Fruit fly (Drosophila melanogaster) whole organism, embryonic: ENCODE data around the gene Spec2.

Experiments used
- Aef1 ChIP-seq: fragments of 200-800 bp; sonication (Bioruptor generic); IDR thresholded peaks from 3 replicates; pipeline ENCODE4 v1.3.6; 2022; ENCODE audit warnings: missing biosample characterization, missing genetic modification characterization
- CG11560 ChIP-seq: fragments of 200-800 bp; sonication (Bioruptor generic); IDR thresholded peaks from 3 replicates; pipeline ENCODE4 v1.3.6; 2022; ENCODE audit warnings: missing biosample characterization, missing genetic modification characterization
- CG12071 ChIP-seq: fragments of 200-800 bp; sonication (Bioruptor generic); optimal IDR thresholded peaks from 3 replicates; lab custom pipeline; 2018; ENCODE audit warnings: missing biosample characterization, mild to moderate bottlenecking, missing genetic modification characterization
- CG12659 ChIP-seq: fragments of 200-800 bp; sonication (Bioruptor generic); optimal IDR thresholded peaks from 3 replicates; lab custom pipeline; 2017; ENCODE audit warnings: mild to moderate bottlenecking, missing biosample characterization, missing genetic modification reagents, missing genetic modification characterization
- CG12744 ChIP-seq: fragments of 200-800 bp; sonication (Bioruptor generic); optimal IDR thresholded peaks from 2 replicates; lab custom pipeline; 2016; ENCODE audit warnings: missing biosample characterization, missing genetic modification characterization
- CG13296 ChIP-seq: fragments of 200-800 bp; sonication (Bioruptor generic); optimal IDR thresholded peaks from 3 replicates; lab custom pipeline; 2018; ENCODE audit warnings: missing biosample characterization, mild to moderate bottlenecking, missing genetic modification characterization
- CG17186 ChIP-seq: fragments of 200-800 bp; sonication (Bioruptor generic); optimal IDR thresholded peaks from 3 replicates; lab custom pipeline; 2017; ENCODE audit warnings: missing biosample characterization, missing genetic modification reagents, missing genetic modification characterization
- CG2678 ChIP-seq: fragments of 200-800 bp; sonication (Bioruptor generic); optimal IDR thresholded peaks from 3 replicates; lab custom pipeline; 2019; ENCODE audit warnings: missing biosample characterization, mild to moderate bottlenecking, missing genetic modification characterization, moderate library complexity
- CG30020 ChIP-seq: fragments of 200-800 bp; optimal IDR thresholded peaks from 2 replicates; lab custom pipeline; 2019; ENCODE audit warnings: missing biosample characterization, mild to moderate bottlenecking, missing genetic modification characterization, moderate library complexity
- CG33213 ChIP-seq: fragments of 200-800 bp; sonication (Bioruptor generic); optimal IDR thresholded peaks from 3 replicates; lab custom pipeline; 2016; ENCODE audit warnings: missing biosample characterization, missing genetic modification characterization
- CG33557 ChIP-seq: fragments of 200-800 bp; sonication (Bioruptor generic); optimal IDR thresholded peaks from 2 replicates; lab custom pipeline; 2019; ENCODE audit warnings: missing biosample characterization, mild to moderate bottlenecking, missing genetic modification characterization, moderate library complexity
- CG34224 ChIP-seq: fragments of 200-800 bp; sonication (Bioruptor generic); IDR thresholded peaks from 3 replicates; pipeline ENCODE4 v1.3.6; 2022; ENCODE audit warnings: missing biosample characterization, missing genetic modification characterization; ENCODE audit not compliant: partially characterized antibody
- CG4328 ChIP-seq: fragments of 200-800 bp; sonication (Bioruptor generic); optimal IDR thresholded peaks from 3 replicates; lab custom pipeline; 2017; ENCODE audit warnings: missing biosample characterization, missing genetic modification reagents, missing genetic modification characterization
- CG8290 ChIP-seq, 3 experiments: fragments of 200-800 bp; sonication (Bioruptor generic); optimal IDR thresholded peaks; 2 replicates each; lab custom pipeline; 2016 to 2019; ENCODE audit warnings: missing biosample characterization in 3 of 3, missing genetic modification characterization in 3 of 3, mild to moderate bottlenecking in 2 of 3, moderate library complexity in 1 of 3
- CG9215 ChIP-seq: fragments of 200-800 bp; sonication (Bioruptor generic); IDR thresholded peaks from 2 replicates; pipeline ENCODE4 v1.3.6; 2022; ENCODE audit warnings: missing biosample characterization, missing genetic modification characterization
- CG9932 ChIP-seq: fragments of 200-800 bp; sonication (Bioruptor generic); IDR thresholded peaks from 2 replicates; pipeline ENCODE4 v1.3.6; 2022; ENCODE audit warnings: missing biosample characterization, missing genetic modification characterization
- Dad ChIP-seq: fragments of 200-800 bp; sonication (Bioruptor generic); optimal IDR thresholded peaks from 3 replicates; lab custom pipeline; 2016; ENCODE audit warnings: missing biosample characterization, missing genetic modification characterization
- Gug ChIP-seq: fragments of 200-800 bp; sonication (Bioruptor generic); IDR thresholded peaks from 4 replicates; pipeline ENCODE4 v1.3.6; 2022; ENCODE audit warnings: missing biosample characterization, missing genetic modification characterization
- HLHmδ ChIP-seq: fragments of 200-800 bp; sonication (Bioruptor generic); optimal IDR thresholded peaks from 2 replicates; lab custom pipeline; 2018; ENCODE audit warnings: missing biosample characterization, mild to moderate bottlenecking, missing genetic modification characterization, moderate library complexity
- Hr39 ChIP-seq: fragments of >200 bp; optimal IDR thresholded peaks from 2 replicates; lab custom pipeline; 2017
- Hsf ChIP-seq: fragments of 200-800 bp; sonication (Bioruptor generic); optimal IDR thresholded peaks from 3 replicates; lab custom pipeline; 2016; ENCODE audit warnings: missing biosample characterization, missing genetic modification characterization
- Lhr ChIP-seq: fragments of 200-800 bp; sonication (Bioruptor generic); optimal IDR thresholded peaks from 3 replicates; lab custom pipeline; 2017; ENCODE audit warnings: mild to moderate bottlenecking, missing biosample characterization, missing genetic modification reagents, missing genetic modification characterization
- Opbp ChIP-seq: fragments of 200-800 bp; sonication (Bioruptor generic); IDR thresholded peaks from 3 replicates; pipeline ENCODE4 v1.3.6; 2022; ENCODE audit warnings: missing biosample characterization, missing genetic modification characterization; ENCODE audit not compliant: partially characterized antibody
- Sry-δ ChIP-seq: fragments of 200-800 bp; sonication (Bioruptor generic); optimal IDR thresholded peaks from 2 replicates; lab custom pipeline; 2016; ENCODE audit warnings: missing biosample characterization, missing genetic modification characterization
- al ChIP-seq: fragments of 200-800 bp; sonication (Bioruptor generic); IDR thresholded peaks from 2 replicates; pipeline ENCODE4 v1.3.6; 2022; ENCODE audit warnings: missing biosample characterization, missing genetic modification characterization
- ato ChIP-seq: fragments of 200-800 bp; sonication (Bioruptor generic); IDR thresholded peaks from 2 replicates; pipeline ENCODE4 v1.3.6; 2022; ENCODE audit warnings: missing biosample characterization, missing genetic modification characterization; ENCODE audit not compliant: partially characterized antibody
- bbx ChIP-seq: fragments of 200-800 bp; sonication (Bioruptor generic); IDR thresholded peaks from 2 replicates; pipeline ENCODE4 v1.3.6; 2022; ENCODE audit warnings: missing biosample characterization, missing genetic modification characterization; ENCODE audit not compliant: partially characterized antibody
- bowl ChIP-seq: fragments of 200-800 bp; sonication (Bioruptor generic); IDR thresholded peaks from 2 replicates; pipeline ENCODE4 v1.3.6; 2022; ENCODE audit warnings: missing biosample characterization, missing genetic modification characterization
- dmrt11E ChIP-seq: fragments of 200-800 bp; sonication (Bioruptor generic); optimal IDR thresholded peaks from 3 replicates; lab custom pipeline; 2018; ENCODE audit warnings: missing biosample characterization, mild to moderate bottlenecking, missing genetic modification characterization, moderate library complexity
- dysf ChIP-seq: fragments of 200-800 bp; sonication (Bioruptor generic); IDR thresholded peaks from 3 replicates; pipeline ENCODE4 v1.3.6; 2022; ENCODE audit warnings: missing biosample characterization, missing genetic modification characterization
- eve ChIP-seq, 2 experiments: fragments of >200 bp; optimal IDR thresholded peaks; 2 replicates each; lab custom pipeline; 2017; ENCODE audit warnings: missing biosample characterization in 2 of 2, missing genetic modification characterization in 2 of 2
- ewg ChIP-seq: fragments of 200-800 bp; sonication (Bioruptor generic); optimal IDR thresholded peaks from 3 replicates; lab custom pipeline; 2017; ENCODE audit warnings: mild to moderate bottlenecking, missing biosample characterization, missing genetic modification reagents, missing genetic modification characterization
- fd102C ChIP-seq: fragments of 200-800 bp; sonication (Bioruptor generic); optimal IDR thresholded peaks from 2 replicates; lab custom pipeline; 2018; ENCODE audit warnings: missing biosample characterization, mild to moderate bottlenecking, missing genetic modification characterization, moderate library complexity
- fd96Cb ChIP-seq: fragments of 200-800 bp; sonication (Bioruptor generic); optimal IDR thresholded peaks from 2 replicates; lab custom pipeline; 2018; ENCODE audit warnings: missing biosample characterization, mild to moderate bottlenecking, missing genetic modification characterization, moderate library complexity
- gfzf ChIP-seq: fragments of 200-800 bp; sonication (Bioruptor generic); optimal IDR thresholded peaks from 2 replicates; lab custom pipeline; 2016; ENCODE audit warnings: missing biosample characterization, mild to moderate bottlenecking, missing genetic modification characterization, moderate library complexity
- h ChIP-seq: fragments of >200 bp; optimal IDR thresholded peaks from 2 replicates; lab custom pipeline; 2017
- ken ChIP-seq: fragments of 200-800 bp; sonication (Bioruptor generic); IDR thresholded peaks from 3 replicates; pipeline ENCODE4 v1.3.6; 2022; ENCODE audit warnings: missing biosample characterization, missing genetic modification characterization
- p53 ChIP-seq: fragments of 200-800 bp; sonication (Bioruptor generic); optimal IDR thresholded peaks from 2 replicates; lab custom pipeline; 2016; ENCODE audit warnings: missing biosample characterization, missing genetic modification characterization
- salm ChIP-seq: fragments of 200-800 bp; sonication (Bioruptor generic); optimal IDR thresholded peaks from 2 replicates; lab custom pipeline; 2018; ENCODE audit warnings: missing biosample characterization, mild to moderate bottlenecking, missing genetic modification characterization
- sima ChIP-seq: fragments of 200-800 bp; sonication (Bioruptor generic); optimal IDR thresholded peaks from 2 replicates; lab custom pipeline; 2016; ENCODE audit warnings: missing biosample characterization, missing genetic modification characterization
- slou ChIP-seq: fragments of 200-800 bp; sonication (Bioruptor generic); optimal IDR thresholded peaks from 3 replicates; lab custom pipeline; 2016; ENCODE audit warnings: missing biosample characterization, missing genetic modification characterization
- sna ChIP-seq: fragments of 200-800 bp; sonication (Bioruptor generic); IDR thresholded peaks from 2 replicates; pipeline ENCODE4 v1.3.6; 2022; ENCODE audit warnings: missing biosample characterization, missing genetic modification characterization; ENCODE audit not compliant: partially characterized antibody
- ssp ChIP-seq: fragments of 200-800 bp; sonication (Bioruptor generic); IDR thresholded peaks from 2 replicates; pipeline ENCODE4 v1.3.6; 2022; ENCODE audit warnings: missing biosample characterization, missing genetic modification characterization
- sug ChIP-seq: fragments of 200-800 bp; optimal IDR thresholded peaks from 2 replicates; lab custom pipeline; 2019; ENCODE audit warnings: missing biosample characterization, mild to moderate bottlenecking, missing genetic modification characterization, moderate library complexity
- unc-4 ChIP-seq: fragments of 200-800 bp; sonication (Bioruptor generic); IDR thresholded peaks from 2 replicates; pipeline ENCODE4 v1.3.6; 2022; ENCODE audit warnings: missing biosample characterization, missing genetic modification characterization; ENCODE audit not compliant: partially characterized antibody
- unpg ChIP-seq: fragments of 200-800 bp; sonication (Bioruptor generic); optimal IDR thresholded peaks from 3 replicates; lab custom pipeline; 2018; ENCODE audit warnings: missing biosample characterization, mild to moderate bottlenecking, missing genetic modification characterization, moderate library complexity
- usp ChIP-seq: fragments of >200 bp; optimal IDR thresholded peaks from 2 replicates; lab custom pipeline; 2017; ENCODE audit warnings: missing biosample characterization, missing genetic modification characterization
- zfh2 ChIP-seq: fragments of 200-800 bp; sonication (Bioruptor generic); optimal IDR thresholded peaks from 2 replicates; lab custom pipeline; 2016; ENCODE audit warnings: missing biosample characterization, missing genetic modification characterization

Gene Spec2

DNA sequence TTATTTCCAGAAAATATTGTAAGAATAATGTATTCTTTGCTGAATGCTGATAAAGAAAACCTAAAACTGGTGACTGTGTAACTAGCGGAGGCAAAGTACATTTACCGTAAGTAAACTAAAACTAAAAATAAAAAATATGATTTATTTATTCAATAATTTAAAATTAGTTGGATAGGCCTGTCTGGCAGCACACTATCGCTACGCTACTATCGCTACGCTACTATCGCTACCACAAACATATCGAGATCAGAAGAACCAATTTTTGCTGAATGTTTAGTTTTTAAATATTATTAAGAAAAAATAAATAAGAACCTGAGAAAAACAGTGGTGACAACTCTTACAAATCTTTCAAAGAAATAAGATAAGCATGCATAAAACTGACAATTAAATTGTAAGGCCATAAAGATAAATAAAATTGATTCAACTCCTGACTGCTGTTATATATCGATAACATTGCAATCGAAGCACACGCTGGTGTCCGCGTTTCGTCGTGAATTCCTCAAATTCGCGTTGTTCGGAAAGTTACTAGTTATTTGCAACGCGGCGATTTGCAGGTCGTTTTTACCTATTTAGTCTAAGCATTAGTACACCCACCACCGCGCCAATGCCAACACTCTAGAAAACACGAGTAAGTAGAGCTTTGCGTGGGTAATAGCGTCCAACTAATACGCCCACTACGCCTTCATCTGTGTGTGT is 36.4 kb upstream of the Spec2 start, which contains the start of gene Wdr33 (continued):
- no peak for TF ChIP-seq CG17186 (GFP tag; lab: Kevin White, UChicago)
- TF ChIP-seq ken = 0 out of 3 replicates have a peak, but pooled peaks have one; percentile 23
- TF ChIP-seq unc-4 (GFP tag; lab: Robert Waterston, UW) = peak; percentile 84

- TF ChIP-seq CG33213 (GFP tag; lab: Kevin White, UChicago) = no peak
- TF ChIP-seq Dad (GFP tag; lab: Kevin White, UChicago) = peak; percentile 0
- peak; percentile 17 for TF ChIP-seq CG33557
- no peak for TF ChIP-seq usp (GFP tag; lab: Kevin White, UChicago)
- peak; percentile 54; the same call in 2 of the 3 replicates for TF ChIP-seq dysf (GFP tag; lab: Robert Waterston, UW)
- no peak; the same call in 3 of the 4 replicates for TF ChIP-seq Gug (GFP tag; lab: Robert Waterston, UW)
- TF ChIP-seq CG11560 (tag; lab: Robert Waterston, UW) = no peak
- no peak for TF ChIP-seq zfh2 (GFP tag; lab: Kevin White, UChicago)
- peak; percentile 41; the same call in 1 of the 2 replicates for TF ChIP-seq CG9932
- TF ChIP-seq fd96Cb = no peak
- no peak for TF ChIP-seq salm
- TF ChIP-seq CG30020 (tag; lab: Kevin White, UChicago) = no peak
- TF ChIP-seq p53 (GFP tag; lab: Kevin White, UChicago) = no peak
- no peak for TF ChIP-seq Aef1 (GFP tag; lab: Robert Waterston, UW)
- TF ChIP-seq CG2678 = no peak
- TF ChIP-seq CG9215 = no peak
- TF ChIP-seq CG12071 = no peak
- no peak for TF ChIP-seq CG4328 (GFP tag; lab: Kevin White, UChicago)
- no peak for TF ChIP-seq CG12744 (GFP tag; lab: Kevin White, UChicago)
- no peak for TF ChIP-seq Hr39
- TF ChIP-seq Hsf = peak; percentile 3
- peak; percentile 90 for TF ChIP-seq bbx (GFP tag; lab: Robert Waterston, UW)
- no peak for TF ChIP-seq ssp (GFP tag; lab: Robert Waterston, UW)
- TF ChIP-seq CG12659 (GFP tag; lab: Kevin White, UChicago) = no peak
- TF ChIP-seq HLHmδ = no peak
- no peak for TF ChIP-seq sima
- no peak for TF ChIP-seq al (GFP tag; lab: Robert Waterston, UW)
- no peak for TF ChIP-seq fd102C (GFP tag; lab: Kevin White, UChicago)
- TF ChIP-seq Sry-δ (GFP tag; lab: Kevin White, UChicago) = peak; percentile 53
- TF ChIP-seq ewg = no peak
- TF ChIP-seq gfzf = peak; percentile 19
- TF ChIP-seq CG8290 (GFP tag; optimal IDR thresholded peaks at IDR 0.05; lab: Kevin White, UChicago) = no peak
- peak; percentile 48 to 50 for TF ChIP-seq CG8290 (tag; optimal IDR thresholded peaks at IDR 0.05; lab: Kevin White, UChicago)
- TF ChIP-seq Opbp (GFP tag; lab: Robert Waterston, UW) = peak; percentile 92
- TF ChIP-seq ato (GFP tag; lab: Robert Waterston, UW) = peak; percentile 83
- no peak for TF ChIP-seq dmrt11E
- TF ChIP-seq bowl (GFP tag; lab: Robert Waterston, UW) = no peak
- TF ChIP-seq Lhr (GFP tag; lab: Kevin White, UChicago) = no peak
- no peak for TF ChIP-seq slou
- TF ChIP-seq h (lab: Kevin White, UChicago) = no peak
- no peak for TF ChIP-seq CG13296 (GFP tag; lab: Kevin White, UChicago)
- TF ChIP-seq eve (GFP tag; optimal IDR thresholded peaks at IDR 0.05; lab: Kevin White, UChicago) = no peak
- TF ChIP-seq CG34224 = peak; percentile 9
- TF ChIP-seq unpg (GFP tag; lab: Kevin White, UChicago) = no peak
- peak; percentile 12; the same call in 1 of the 2 replicates for TF ChIP-seq sna (GFP tag; lab: Robert Waterston, UW)
- no peak for TF ChIP-seq sug
Observed at dm6 chr3R:5659829-5660197, 35.9 kb upstream of the Spec2 start, which contains the start of gene CG2182. CG2182 (minus strand) TSS chr3R:5659912.
